Fruit fly (Drosophila melanogaster): Measurements from ENCODE around the gene CG14610.

The CG14610 gene

DNA sequence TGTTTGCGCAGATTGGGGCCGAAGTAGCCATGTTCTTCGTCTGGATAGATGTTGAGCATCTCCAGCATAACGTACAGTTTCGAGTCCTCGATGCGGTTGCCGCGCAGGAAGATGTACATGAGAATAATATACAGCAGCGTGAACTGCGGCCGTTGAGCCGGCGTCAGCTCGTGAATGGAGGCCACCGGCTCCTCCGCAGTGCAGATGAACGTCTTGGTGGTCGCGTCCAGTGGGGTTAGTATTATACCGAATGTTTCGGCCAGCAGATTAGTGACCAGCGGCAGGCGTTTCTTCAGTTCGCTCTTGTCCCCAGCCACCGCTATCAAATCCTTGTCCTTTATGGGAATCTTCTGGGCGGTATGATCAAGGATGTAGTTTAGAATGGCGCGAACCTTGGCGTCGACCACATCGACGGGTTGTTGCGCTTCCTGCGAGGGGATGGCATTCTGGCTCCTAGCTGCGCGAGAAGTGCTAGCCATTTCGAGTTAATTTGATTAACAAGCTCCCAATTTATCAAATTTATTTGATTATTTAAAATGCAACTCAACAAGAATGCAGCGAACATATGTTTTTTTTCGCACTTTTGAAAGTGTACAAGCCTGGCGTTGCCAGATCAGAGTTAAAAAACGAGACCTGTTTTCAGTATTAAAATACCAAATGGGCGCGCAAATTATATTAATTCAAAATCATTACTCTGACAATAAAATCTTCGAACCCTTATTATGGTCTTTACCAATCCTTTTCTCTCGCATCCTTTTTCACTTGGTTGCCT is 10.7 kb upstream of the CG14610 start, which contains the start of gene MAGE (continued):
- TF ChIP-seq gfzf (GFP tag; optimal IDR thresholded peaks at IDR 0.05) (peak; percentile 53), CG1603 (tag; optimal IDR thresholded peaks at IDR 0.05) (peak; percentile 31), sr (GFP tag; IDR thresholded peaks at IDR 0.05) (no peak), unc-4 (GFP tag; IDR thresholded peaks at IDR 0.05; ENCODE audit: partially characterized antibody) (no peak), trem (tag; optimal IDR thresholded peaks at IDR 0.05) (peak; percentile 83), CG14667 (GFP tag; IDR thresholded peaks at IDR 0.05) (no peak), HLHmδ (GFP tag; optimal IDR thresholded peaks at IDR 0.05) (no peak), p53 (GFP tag; optimal IDR thresholded peaks at IDR 0.05) (no peak), ewg (GFP tag; optimal IDR thresholded peaks at IDR 0.05) (no peak), Lhr (GFP tag; optimal IDR thresholded peaks at IDR 0.05) (no peak), pzg (GFP tag; optimal IDR thresholded peaks at IDR 0.05) (peak; percentile 51), disco-r (GFP tag; optimal IDR thresholded peaks at IDR 0.05) (no peak), stwl (tag; optimal IDR thresholded peaks at IDR 0.05) (peak; percentile 46), Med (GFP tag) (peak; percentile 66), corto (GFP tag; optimal IDR thresholded peaks at IDR 0.05) (no peak), CG32532 (GFP tag; IDR thresholded peaks at IDR 0.05) (no peak), al (GFP tag; IDR thresholded peaks at IDR 0.05) (no peak), CG31224 (GFP tag; IDR thresholded peaks at IDR 0.05) (no peak), sens (GFP tag) (peak; percentile 69), CG18599 (GFP tag; optimal IDR thresholded peaks at IDR 0.05) (no peak), CkIIα-i1 (GFP tag; IDR thresholded peaks at IDR 0.05) (no peak), yki (optimal IDR thresholded peaks at IDR 0.05) (no peak), chinmo (GFP tag; IDR thresholded peaks at IDR 0.05; ENCODE audit: partially characterized antibody) (peak; percentile 75; the same call in 1 of the 4 replicates), crp (GFP tag; optimal IDR thresholded peaks at IDR 0.05) (peak; percentile 11 to 88), tio (GFP tag; optimal IDR thresholded peaks at IDR 0.05) (no peak), sd (tag; optimal IDR thresholded peaks at IDR 0.05) (peak; percentile 86), CG2678 (tag; optimal IDR thresholded peaks at IDR 0.05) (no peak), Dll (GFP tag; IDR thresholded peaks at IDR 0.05; ENCODE audit: partially characterized antibody) (no peak), CG13296 (GFP tag; optimal IDR thresholded peaks at IDR 0.05) (no peak), C15 (GFP tag; IDR thresholded peaks at IDR 0.05) (no peak), CG3726 (GFP tag; IDR thresholded peaks at IDR 0.05) (0 out of 3 replicates have a peak, but pooled peaks have one; percentile 27), sim (GFP tag; IDR thresholded peaks at IDR 0.05) (no peak), CG7963 (GFP tag; IDR thresholded peaks at IDR 0.05; ENCODE audit: partially characterized antibody) (peak; percentile 29; the same call in 1 of the 3 replicates), CG10654 (GFP tag; optimal IDR thresholded peaks at IDR 0.05) (no peak), Drgx (GFP tag; IDR thresholded peaks at IDR 0.05) (no peak), CG2116 (GFP tag; optimal IDR thresholded peaks at IDR 0.05) (peak; percentile 96), Dp (GFP tag; optimal IDR thresholded peaks at IDR 0.05) (peak; percentile 92), CG14710 (tag; optimal IDR thresholded peaks at IDR 0.05) (peak; percentile 28), BEAF-32 (GFP tag; optimal IDR thresholded peaks at IDR 0.05) (peak; percentile 12), MBD-R2 (GFP tag; IDR thresholded peaks at IDR 0.05) (peak; percentile 71)
